Fruit fly (Drosophila melanogaster) whole organism, embryonic: Measurements from ENCODE around the gene CG13623.

ENCODE experiments used
- ATbp ChIP-seq: fragments of 200-800 bp; sonication (Bioruptor generic); optimal IDR thresholded peaks from 2 replicates; lab custom pipeline; 2017; ENCODE audit warnings: missing biosample characterization, mild to moderate bottlenecking, missing genetic modification characterization, missing genetic modification reagents
- Asciz ChIP-seq: fragments of 200-800 bp; sonication (Bioruptor generic); optimal IDR thresholded peaks from 2 replicates; lab custom pipeline; 2017; ENCODE audit warnings: missing biosample characterization, mild to moderate bottlenecking, missing genetic modification characterization, missing genetic modification reagents
- Atf-2 ChIP-seq: fragments of 200-800 bp; sonication (Bioruptor generic); optimal IDR thresholded peaks from 2 replicates; lab custom pipeline; 2016; ENCODE audit warnings: missing biosample characterization, missing genetic modification characterization
- Atf3 ChIP-seq: fragments of 200-800 bp; sonication (Bioruptor generic); optimal IDR thresholded peaks from 3 replicates; lab custom pipeline; 2016; ENCODE audit warnings: missing biosample characterization, missing genetic modification characterization
- Atf6 ChIP-seq: fragments of 200-800 bp; sonication (Bioruptor generic); IDR thresholded peaks from 2 replicates; pipeline ENCODE4 v1.3.6; 2022; ENCODE audit warnings: missing biosample characterization, missing genetic modification characterization
- CG1024 ChIP-seq: fragments of 200-800 bp; sonication (Bioruptor generic); IDR thresholded peaks from 2 replicates; pipeline ENCODE4 v1.3.6; 2022; ENCODE audit warnings: missing biosample characterization, missing genetic modification characterization
- CG10431 ChIP-seq: fragments of 200-800 bp; sonication (Bioruptor generic); optimal IDR thresholded peaks from 3 replicates; lab custom pipeline; 2018; ENCODE audit warnings: missing biosample characterization, mild to moderate bottlenecking, missing genetic modification characterization
- CG11456 ChIP-seq: fragments of 200-800 bp; sonication (Bioruptor generic); IDR thresholded peaks from 3 replicates; pipeline ENCODE4 v1.3.6; 2022; ENCODE audit warnings: missing biosample characterization, missing genetic modification characterization
- CG11504 ChIP-seq: fragments of 200-800 bp; sonication (Bioruptor generic); optimal IDR thresholded peaks from 3 replicates; lab custom pipeline; 2019; ENCODE audit warnings: missing biosample characterization, mild to moderate bottlenecking, missing genetic modification characterization, moderate library complexity
- CG1233 ChIP-seq: fragments of 200-800 bp; sonication (Bioruptor generic); optimal IDR thresholded peaks from 4 replicates; lab custom pipeline; 2018; ENCODE audit warnings: missing biosample characterization, mild to moderate bottlenecking, missing genetic modification characterization
- CG12391 ChIP-seq: fragments of 200-800 bp; sonication (Bioruptor generic); optimal IDR thresholded peaks from 3 replicates; lab custom pipeline; 2018; ENCODE audit warnings: missing biosample characterization, mild to moderate bottlenecking, missing genetic modification characterization, moderate library complexity
- CG14441 ChIP-seq: fragments of 200-800 bp; sonication (Bioruptor generic); IDR thresholded peaks from 2 replicates; pipeline ENCODE4 v1.3.6; 2022; ENCODE audit warnings: missing biosample characterization, missing genetic modification characterization
- CG15073 ChIP-seq: fragments of 200-800 bp; sonication (Bioruptor generic); optimal IDR thresholded peaks from 2 replicates; lab custom pipeline; 2016; ENCODE audit warnings: missing biosample characterization, missing genetic modification characterization
- CG15269 ChIP-seq: fragments of 200-800 bp; sonication (Bioruptor generic); optimal IDR thresholded peaks from 2 replicates; lab custom pipeline; 2018; ENCODE audit warnings: missing biosample characterization, mild to moderate bottlenecking, missing genetic modification characterization, moderate library complexity
- CG17802 ChIP-seq: fragments of 200-800 bp; sonication (Bioruptor generic); optimal IDR thresholded peaks from 2 replicates; lab custom pipeline; 2018; ENCODE audit warnings: missing biosample characterization, mild to moderate bottlenecking, missing genetic modification characterization, moderate library complexity
- CG31224 ChIP-seq: fragments of 200-800 bp; sonication (Bioruptor generic); IDR thresholded peaks from 2 replicates; pipeline ENCODE4 v1.3.6; 2022; ENCODE audit warnings: missing biosample characterization, missing genetic modification characterization
- CG4282 ChIP-seq: fragments of 200-800 bp; sonication (Bioruptor generic); optimal IDR thresholded peaks from 2 replicates; lab custom pipeline; 2016; ENCODE audit warnings: missing biosample characterization, missing genetic modification characterization
- CG4404 ChIP-seq: fragments of 200-800 bp; sonication (Bioruptor generic); IDR thresholded peaks from 2 replicates; pipeline ENCODE4 v1.3.6; 2022; ENCODE audit warnings: missing biosample characterization, missing genetic modification characterization
- CG4707 ChIP-seq: fragments of 200-800 bp; sonication (Bioruptor generic); optimal IDR thresholded peaks from 2 replicates; lab custom pipeline; 2018; ENCODE audit warnings: missing biosample characterization, mild to moderate bottlenecking, missing genetic modification characterization, moderate library complexity
- CG5953 ChIP-seq: fragments of 200-800 bp; sonication (Bioruptor generic); IDR thresholded peaks from 2 replicates; pipeline ENCODE4 v1.3.6; 2022; ENCODE audit warnings: missing biosample characterization, missing genetic modification characterization
- CG6175 ChIP-seq: fragments of 200-800 bp; sonication (Bioruptor generic); IDR thresholded peaks from 3 replicates; pipeline ENCODE4 v1.3.6; 2022; ENCODE audit warnings: missing biosample characterization, missing genetic modification characterization
- CG6654 ChIP-seq: fragments of 200-800 bp; sonication (Bioruptor generic); optimal IDR thresholded peaks from 2 replicates; lab custom pipeline; 2017; ENCODE audit warnings: missing biosample characterization, mild to moderate bottlenecking, missing genetic modification characterization
- CG7271 ChIP-seq: fragments of 200-800 bp; sonication (Bioruptor generic); optimal IDR thresholded peaks from 2 replicates; lab custom pipeline; 2018; ENCODE audit warnings: missing biosample characterization, mild to moderate bottlenecking, missing genetic modification characterization, moderate library complexity
- CG8478 ChIP-seq: fragments of >200 bp; optimal IDR thresholded peaks from 2 replicates; lab custom pipeline; 2018
- CG9817 ChIP-seq: fragments of 200-800 bp; sonication (Bioruptor generic); optimal IDR thresholded peaks from 2 replicates; lab custom pipeline; 2018; ENCODE audit warnings: missing biosample characterization, mild to moderate bottlenecking, missing genetic modification characterization, moderate library complexity
- D19A ChIP-seq: fragments of 200-800 bp; optimal IDR thresholded peaks from 3 replicates; lab custom pipeline; 2019; ENCODE audit warnings: missing biosample characterization, mild to moderate bottlenecking, missing genetic modification characterization, moderate library complexity
- Dbx ChIP-seq: fragments of 200-800 bp; sonication (Bioruptor generic); IDR thresholded peaks from 3 replicates; pipeline ENCODE4 v1.3.6; 2022; ENCODE audit warnings: missing biosample characterization, missing genetic modification characterization
- Dip3 ChIP-seq: fragments of 200-800 bp; sonication (Bioruptor generic); optimal IDR thresholded peaks from 3 replicates; lab custom pipeline; 2016; ENCODE audit warnings: missing biosample characterization, missing genetic modification characterization
- Hr3 ChIP-seq: fragments of 200-800 bp; sonication (Bioruptor generic); optimal IDR thresholded peaks from 3 replicates; lab custom pipeline; 2016; ENCODE audit warnings: missing biosample characterization, missing genetic modification characterization
- Mad ChIP-seq: fragments of 200-800 bp; sonication (Bioruptor generic); optimal IDR thresholded peaks from 2 replicates; lab custom pipeline; 2016; ENCODE audit warnings: missing biosample characterization, missing genetic modification characterization
- Max ChIP-seq: fragments of 200-800 bp; sonication (Bioruptor generic); optimal IDR thresholded peaks from 2 replicates; lab custom pipeline; 2016; ENCODE audit warnings: missing biosample characterization, mild to moderate bottlenecking, missing genetic modification characterization
- NFAT ChIP-seq: fragments of 200-800 bp; sonication (Bioruptor generic); IDR thresholded peaks from 2 replicates; pipeline ENCODE4 v1.3.6; 2022; ENCODE audit warnings: missing biosample characterization, missing genetic modification characterization
- ac ChIP-seq: fragments of 200-800 bp; sonication (Bioruptor generic); optimal IDR thresholded peaks from 3 replicates; lab custom pipeline; 2017; ENCODE audit warnings: missing biosample characterization, mild to moderate bottlenecking, missing genetic modification characterization
- aop ChIP-seq: fragments of 200-800 bp; sonication (Bioruptor generic); IDR thresholded peaks from 2 replicates; pipeline ENCODE4 v1.3.6; 2022; ENCODE audit warnings: missing biosample characterization, missing genetic modification characterization
- bsh ChIP-seq, 2 experiments: fragments of 200-800 bp; sonication (Bioruptor generic); optimal IDR thresholded peaks; 2 replicates each; lab custom pipeline; 2017 to 2018; ENCODE audit warnings: mild to moderate bottlenecking in 2 of 2, missing biosample characterization in 2 of 2, missing genetic modification characterization in 2 of 2, moderate library complexity in 1 of 2
- caup ChIP-seq: fragments of 200-800 bp; sonication (Bioruptor generic); optimal IDR thresholded peaks from 3 replicates; lab custom pipeline; 2017; ENCODE audit warnings: missing biosample characterization, mild to moderate bottlenecking, missing genetic modification characterization, moderate library complexity; ENCODE audit not compliant: severe bottlenecking
- chm ChIP-seq: fragments of 200-800 bp; sonication (Bioruptor generic); IDR thresholded peaks from 2 replicates; pipeline ENCODE4 v1.3.6; 2022; ENCODE audit warnings: missing biosample characterization, missing genetic modification characterization
- dan ChIP-seq: fragments of 200-800 bp; sonication (Bioruptor generic); IDR thresholded peaks from 2 replicates; pipeline ENCODE4 v1.3.6; 2022; ENCODE audit warnings: missing biosample characterization, missing genetic modification characterization
- dati ChIP-seq: fragments of 200-800 bp; sonication (Bioruptor generic); IDR thresholded peaks from 2 replicates; pipeline ENCODE4 v1.3.6; 2022; ENCODE audit warnings: missing biosample characterization, missing genetic modification characterization
- eve ChIP-seq, 2 experiments: fragments of >200 bp; optimal IDR thresholded peaks; 2 replicates each; lab custom pipeline; 2017; ENCODE audit warnings: missing biosample characterization in 2 of 2, missing genetic modification characterization in 2 of 2
- gcm2 ChIP-seq: fragments of 200-800 bp; sonication (Bioruptor generic); optimal IDR thresholded peaks from 2 replicates; lab custom pipeline; 2016; ENCODE audit warnings: missing biosample characterization, missing genetic modification characterization
- hkb ChIP-seq, 2 experiments: fragments of 200-800 bp in 1 of 2; fragments of >200 bp in 1 of 2; sonication (Bioruptor generic) in 1 of 2; IDR thresholded peaks in 1 of 2; optimal IDR thresholded peaks in 1 of 2; 2 replicates each; pipeline versions ENCODE4 v1.3.6 to Lab custom; 2017 to 2022; ENCODE audit warnings: missing biosample characterization in 1 of 2, missing genetic modification characterization in 1 of 2
- jigr1 ChIP-seq: fragments of 200-800 bp; sonication (Bioruptor generic); IDR thresholded peaks from 3 replicates; pipeline ENCODE4 v1.3.6; 2022; ENCODE audit warnings: missing biosample characterization, missing genetic modification characterization
- nerfin-1 ChIP-seq: fragments of 200-800 bp; sonication (Bioruptor generic); optimal IDR thresholded peaks from 3 replicates; lab custom pipeline; 2019; ENCODE audit warnings: missing biosample characterization, mild to moderate bottlenecking, missing genetic modification characterization, moderate library complexity
- pfk ChIP-seq: fragments of 200-800 bp; sonication (Bioruptor generic); optimal IDR thresholded peaks from 2 replicates; lab custom pipeline; 2018; ENCODE audit warnings: missing biosample characterization, mild to moderate bottlenecking, missing genetic modification characterization, moderate library complexity
- pum ChIP-seq: fragments of 200-800 bp; sonication (Bioruptor generic); optimal IDR thresholded peaks from 2 replicates; lab custom pipeline; 2016; ENCODE audit warnings: missing biosample characterization, missing genetic modification characterization
- tgo ChIP-seq: fragments of 200-800 bp; sonication (Bioruptor generic); IDR thresholded peaks from 3 replicates; pipeline ENCODE4 v1.3.6; 2022; ENCODE audit warnings: missing biosample characterization, missing genetic modification characterization
- tin ChIP-seq: fragments of 200-800 bp; sonication (Bioruptor generic); optimal IDR thresholded peaks from 3 replicates; lab custom pipeline; 2016; ENCODE audit warnings: missing biosample characterization, missing genetic modification characterization
- toy ChIP-seq: fragments of 200-800 bp; sonication (Bioruptor generic); IDR thresholded peaks from 2 replicates; pipeline ENCODE4 v1.3.6; 2022; ENCODE audit warnings: missing biosample characterization, missing genetic modification characterization
- trh ChIP-seq: fragments of 200-800 bp; sonication (Bioruptor generic); optimal IDR thresholded peaks from 2 replicates; lab custom pipeline; 2016; ENCODE audit warnings: missing biosample characterization, missing genetic modification characterization
- yki ChIP-seq: fragments of >200 bp; optimal IDR thresholded peaks from 3 replicates; lab custom pipeline; 2018

Gene CG13623

dm6 chr3R:24543676-24544277, 13.4 kb upstream of the CG13623 start, which contains the start of gene Cftr (continued):
- TF ChIP-seq CG12391 (tag; lab: Kevin White, UChicago), result no peak
- TF ChIP-seq Hr3 (GFP tag; lab: Kevin White, UChicago), result no peak
- no peak for TF ChIP-seq hkb (optimal IDR thresholded peaks at IDR 0.05; lab: Kevin White, UChicago)
- peak; percentile 65 for TF ChIP-seq hkb (GFP tag; IDR thresholded peaks at IDR 0.05; lab: Robert Waterston, UW)
- no peak for TF ChIP-seq CG15269 (tag; lab: Kevin White, UChicago)
- no peak for TF ChIP-seq gcm2 (GFP tag; lab: Kevin White, UChicago)
- TF ChIP-seq CG6175 (GFP tag; lab: Robert Waterston, UW), result peak; percentile 20; the same call in 1 of the 3 replicates
- TF ChIP-seq CG7271 (tag; lab: Kevin White, UChicago), result no peak
- peak; percentile 53 for TF ChIP-seq Max (GFP tag; lab: Kevin White, UChicago)
- peak; percentile 22 for TF ChIP-seq Mad
- TF ChIP-seq dan (GFP tag; lab: Robert Waterston, UW), result no peak
- TF ChIP-seq CG4404 (GFP tag; lab: Robert Waterston, UW), result no peak
- TF ChIP-seq caup (GFP tag; lab: Kevin White, UChicago), result peak; percentile 83
- no peak for TF ChIP-seq ATbp (GFP tag; lab: Kevin White, UChicago)
- no peak for TF ChIP-seq trh (GFP tag; lab: Kevin White, UChicago)
- peak; percentile 51 for TF ChIP-seq CG1233 (GFP tag; lab: Kevin White, UChicago)
- TF ChIP-seq tin (GFP tag; lab: Kevin White, UChicago), result peak; percentile 11
- TF ChIP-seq CG5953 (GFP tag; lab: Robert Waterston, UW), result peak; percentile 63; the same call in 1 of the 2 replicates
- TF ChIP-seq CG4282 (GFP tag; lab: Kevin White, UChicago), result peak; percentile 38
- no peak for TF ChIP-seq CG6654 (GFP tag; lab: Kevin White, UChicago)
- no peak for TF ChIP-seq CG15073
- peak in 1 of 2 experiments; percentile 19 for TF ChIP-seq eve (GFP tag; optimal IDR thresholded peaks at IDR 0.05; lab: Kevin White, UChicago)
- TF ChIP-seq Atf3 (GFP tag; lab: Kevin White, UChicago), result no peak
- peak; percentile 56; the same call in 1 of the 2 replicates for TF ChIP-seq CG14441
- TF ChIP-seq dati (GFP tag; lab: Robert Waterston, UW), result no peak
- no peak for TF ChIP-seq CG17802 (tag; lab: Kevin White, UChicago)
- peak; percentile 57 for TF ChIP-seq pfk
- TF ChIP-seq CG11504 (tag; lab: Kevin White, UChicago), result peak; percentile 66
- peak; percentile 13 for TF ChIP-seq pum (GFP tag; lab: Kevin White, UChicago)
- no peak for TF ChIP-seq CG8478 (lab: Kevin White, UChicago)
- no peak for TF ChIP-seq D19A (tag; lab: Kevin White, UChicago)
- no peak for TF ChIP-seq yki (lab: Kevin White, UChicago)
- no peak for TF ChIP-seq jigr1 (GFP tag; lab: Robert Waterston, UW)
- TF ChIP-seq Dip3, result peak; percentile 41
- TF ChIP-seq ac (GFP tag; lab: Kevin White, UChicago), result no peak
- no peak for TF ChIP-seq CG4707
- TF ChIP-seq Dbx (GFP tag; lab: Robert Waterston, UW), result peak; percentile 85; the same call in 2 of the 3 replicates
- TF ChIP-seq Atf-2 (GFP tag; lab: Kevin White, UChicago), result no peak
- TF ChIP-seq CG11456 (GFP tag; lab: Robert Waterston, UW), result peak; percentile 51; the same call in 1 of the 3 replicates
- no peak for TF ChIP-seq nerfin-1 (tag; lab: Kevin White, UChicago)
- TF ChIP-seq Atf6 (GFP tag; lab: Robert Waterston, UW), result peak; percentile 58
- TF ChIP-seq toy (GFP tag; lab: Robert Waterston, UW), result no peak
- peak; percentile 0 for TF ChIP-seq CG9817
- peak; percentile 80 for TF ChIP-seq NFAT (GFP tag; lab: Robert Waterston, UW)
- 0 out of 2 replicates have a peak, but pooled peaks have one; percentile 17 for TF ChIP-seq CG1024 (GFP tag; lab: Robert Waterston, UW)
- no peak for TF ChIP-seq bsh (GFP tag; optimal IDR thresholded peaks at IDR 0.05; lab: Kevin White, UChicago)
- peak; percentile 60 for TF ChIP-seq Asciz
- no peak for TF ChIP-seq aop (GFP tag; lab: Robert Waterston, UW)
- peak; percentile 36; the same call in 1 of the 3 replicates for TF ChIP-seq tgo (GFP tag; lab: Robert Waterston, UW)
- no peak for TF ChIP-seq CG31224 (GFP tag; lab: Robert Waterston, UW)
- TF ChIP-seq chm (GFP tag; lab: Robert Waterston, UW), result no peak; the same call in 1 of the 2 replicates
- TF ChIP-seq CG10431 (GFP tag; lab: Kevin White, UChicago), result no peak
